Fruit fly (Drosophila melanogaster): ENCODE measurements around the gene Scsalpha1.
A peak's percentile ranks its signal among the peaks of the same experiment; 100 is the strongest.

The Scsalpha1 gene

dm6 chr3L:3824790-3825484 is 10.9 kb downstream of the Scsalpha1 start, which contains the start of gene Rdh (continued):
- TF ChIP-seq Abd-B (GFP tag; optimal IDR thresholded peaks at IDR 0.05) (peak; percentile 60), slbo (GFP tag; IDR thresholded peaks at IDR 0.05) (peak; percentile 71), CG43689 (GFP tag; IDR thresholded peaks at IDR 0.05) (no peak), Sin3A (optimal IDR thresholded peaks at IDR 0.05) (no peak), CG5953 (GFP tag; IDR thresholded peaks at IDR 0.05) (no peak), esg (GFP tag; conservative IDR thresholded peaks at IDR 0.05) (peak; percentile 49; the same call in 1 of the 2 replicates), CG10366 (GFP tag; IDR thresholded peaks at IDR 0.05) (peak; percentile 39; the same call in 1 of the 2 replicates), CG14710 (tag; optimal IDR thresholded peaks at IDR 0.05) (peak; percentile 76), en (GFP tag; optimal IDR thresholded peaks at IDR 0.05) (no peak), CG30403 (GFP tag; optimal IDR thresholded peaks at IDR 0.05) (peak; percentile 83), CG13424 (tag; optimal IDR thresholded peaks at IDR 0.05) (peak; percentile 86), CG17802 (tag; optimal IDR thresholded peaks at IDR 0.05) (no peak), oc (tag; optimal IDR thresholded peaks at IDR 0.05) (peak; percentile 56), CG17829 (tag; optimal IDR thresholded peaks at IDR 0.05) (peak; percentile 74), CG31365 (tag; optimal IDR thresholded peaks at IDR 0.05) (peak; percentile 37), CG34224 (GFP tag; IDR thresholded peaks at IDR 0.05; ENCODE audit: partially characterized antibody) (peak; percentile 30; the same call in 1 of the 3 replicates), pb (GFP tag; optimal IDR thresholded peaks at IDR 0.05) (no peak), Eip74EF (GFP tag; optimal IDR thresholded peaks at IDR 0.05) (peak in 1 of 2 experiments; percentile 70), Mes4 (GFP tag; optimal IDR thresholded peaks at IDR 0.05) (no peak), insv (GFP tag; optimal IDR thresholded peaks at IDR 0.05) (peak in 1 of 2 experiments; percentile 49), CG2678 (tag; optimal IDR thresholded peaks at IDR 0.05) (peak; percentile 93), twi (tag; optimal IDR thresholded peaks at IDR 0.05) (peak; percentile 51), sens (GFP tag) (peak; percentile 94), da (GFP tag; optimal IDR thresholded peaks at IDR 0.05) (no peak), Scr (GFP tag; IDR thresholded peaks at IDR 0.05; ENCODE audit: partially characterized antibody) (no peak), CG32767 (GFP tag; IDR thresholded peaks at IDR 0.05) (no peak), sug (tag; optimal IDR thresholded peaks at IDR 0.05) (peak; percentile 84), Side (GFP tag; optimal IDR thresholded peaks at IDR 0.05) (no peak), CG16863 (GFP tag; optimal IDR thresholded peaks at IDR 0.05) (no peak), nerfin-1 (tag; optimal IDR thresholded peaks at IDR 0.05) (peak; percentile 80), Hmr (GFP tag; optimal IDR thresholded peaks at IDR 0.05) (peak; percentile 93), CG9932 (GFP tag; IDR thresholded peaks at IDR 0.05) (peak; percentile 59), CG15479 (GFP tag; optimal IDR thresholded peaks at IDR 0.05) (no peak), yki (optimal IDR thresholded peaks at IDR 0.05) (no peak), fd102C (GFP tag; optimal IDR thresholded peaks at IDR 0.05) (no peak), psq (GFP tag; optimal IDR thresholded peaks at IDR 0.05) (peak; percentile 20), Nf-YA (GFP tag; IDR thresholded peaks at IDR 0.05) (no peak), Doc3 (GFP tag; IDR thresholded peaks at IDR 0.05; ENCODE audit: partially characterized antibody) (peak; percentile 45; the same call in 1 of the 3 replicates), CG4424 (GFP tag; optimal IDR thresholded peaks at IDR 0.05) (peak; percentile 69), tgo (GFP tag; IDR thresholded peaks at IDR 0.05) (peak; percentile 68), Lhr (GFP tag; optimal IDR thresholded peaks at IDR 0.05) (peak; percentile 22), CG42726 (GFP tag; IDR thresholded peaks at IDR 0.05; ENCODE audit: partially characterized antibody) (no peak), Camta (GFP tag; optimal IDR thresholded peaks at IDR 0.05) (peak; percentile 4), CG14050 (GFP tag; IDR thresholded peaks at IDR 0.05) (peak; percentile 53; the same call in 2 of the 3 replicates), CG31388 (GFP tag; optimal IDR thresholded peaks at IDR 0.05) (peak; percentile 53), gt (GFP tag; IDR thresholded peaks at IDR 0.05) (no peak), CG16815 (GFP tag; optimal IDR thresholded peaks at IDR 0.05) (peak; percentile 61), sisA (GFP tag; IDR thresholded peaks at IDR 0.05) (peak; percentile 63), exex (tag; optimal IDR thresholded peaks at IDR 0.05) (peak; percentile 48), HLH3B (GFP tag; IDR thresholded peaks at IDR 0.05) (peak; percentile 48; the same call in 1 of the 2 replicates)

Data from whole organism, embryonic.